Worm (Caenorhabditis elegans): Measurements from ENCODE around the gene F47B8.3.
"Not testable (repeated sequence)": the region's sequence is repeated elsewhere in the genome, so short reads cannot be mapped to it uniquely, and the experiment has no call there.

DNA sequence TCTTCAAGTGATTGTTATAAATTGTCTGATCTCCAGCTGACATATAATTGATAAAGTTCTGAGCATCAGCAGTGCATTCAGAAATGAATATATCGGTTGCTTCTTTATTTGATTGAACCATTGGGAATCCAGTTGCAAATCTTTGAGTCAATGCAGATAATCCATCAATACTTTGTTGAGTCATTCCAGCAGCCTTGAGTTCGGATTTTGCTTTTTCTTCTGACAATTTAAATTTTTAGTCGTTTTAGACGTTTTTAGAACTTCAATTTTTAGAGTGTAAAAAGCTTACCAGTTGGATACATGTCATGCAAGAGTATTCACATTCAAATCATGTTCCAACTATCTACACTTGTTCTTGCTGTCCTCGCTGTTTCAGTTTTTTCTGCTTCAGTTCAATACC, 13.2 kb downstream of the F47B8.3 start, which contains the start of gene F14D7.14:
- not testable (repeated sequence) for TF ChIP-seq odd-2 (tag; optimal IDR thresholded peaks at IDR 0.05); ama-1 (optimal IDR thresholded peaks at IDR 0.05); F13H6.1 (tag; optimal IDR thresholded peaks at IDR 0.05); C08G9.2 (tag; optimal IDR thresholded peaks at IDR 0.05); pha-4 (tag; optimal IDR thresholded peaks at IDR 0.05); nhr-11 (tag; optimal IDR thresholded peaks at IDR 0.05); pax-1 (tag; optimal IDR thresholded peaks at IDR 0.05); lim-6 (tag; optimal IDR thresholded peaks at IDR 0.05); ets-4 (tag; optimal IDR thresholded peaks at IDR 0.05); madf-2 (tag; optimal IDR thresholded peaks at IDR 0.05); ceh-30 (tag; optimal IDR thresholded peaks at IDR 0.05); ceh-9 (tag; optimal IDR thresholded peaks at IDR 0.05); hlh-30 (tag; optimal IDR thresholded peaks at IDR 0.05; ENCODE audit: insufficient read depth); zip-5 (tag; optimal IDR thresholded peaks at IDR 0.05)

Measured in whole organism, late embryonic.